Worm (Caenorhabditis elegans): ENCODE results near the gene str-103.

Gene str-103

DNA sequence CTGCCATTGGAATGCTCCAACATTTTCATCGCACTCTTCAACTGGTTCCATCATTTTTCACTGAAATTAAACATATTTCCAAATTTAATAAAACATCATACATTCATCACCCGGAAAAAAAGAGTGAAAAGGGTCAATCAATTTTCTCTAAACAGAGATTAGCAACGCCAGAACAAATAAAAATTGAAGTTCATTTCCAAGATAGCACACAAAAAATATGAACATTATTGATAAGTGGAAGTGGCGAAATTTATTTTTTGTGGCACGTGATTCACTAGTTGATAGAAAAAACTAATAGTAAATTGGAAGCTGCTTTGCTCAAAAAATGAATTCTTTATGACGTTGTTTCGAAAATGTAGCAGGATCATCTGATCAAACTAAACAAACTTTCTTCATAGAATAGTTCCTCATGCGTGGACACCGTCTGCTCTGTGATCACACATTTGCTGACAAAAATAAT, 43.2 kb downstream of the str-103 start, which contains the start of the genes F14H3.12 and srj-29:
F14H3.12 (minus strand) TSS at position 74 of the 460 bp plus-strand sequence.
srj-29 (plus strand) TSS at position 410 of the 460 bp plus-strand sequence.
- TF ChIP-seq ets-7 (tag; optimal IDR thresholded peaks at IDR 0.05), result no peak
- no peak for TF ChIP-seq flt-1 (GFP tag; IDR thresholded peaks at IDR 0.05)
- no peak for TF ChIP-seq aly-1 (tag; optimal IDR thresholded peaks at IDR 0.05)
- no peak for TF ChIP-seq scrt-1 (GFP tag; IDR thresholded peaks at IDR 0.05)
- no peak for TF ChIP-seq hmbx-1 (tag; optimal IDR thresholded peaks at IDR 0.05)
- no peak for TF ChIP-seq B0310.2 (tag; optimal IDR thresholded peaks at IDR 0.05)
- no peak for TF ChIP-seq hmg-4 (GFP tag; optimal IDR thresholded peaks at IDR 0.05)
- TF ChIP-seq pes-1 (GFP tag; IDR thresholded peaks at IDR 0.05), result no peak

DNA sequence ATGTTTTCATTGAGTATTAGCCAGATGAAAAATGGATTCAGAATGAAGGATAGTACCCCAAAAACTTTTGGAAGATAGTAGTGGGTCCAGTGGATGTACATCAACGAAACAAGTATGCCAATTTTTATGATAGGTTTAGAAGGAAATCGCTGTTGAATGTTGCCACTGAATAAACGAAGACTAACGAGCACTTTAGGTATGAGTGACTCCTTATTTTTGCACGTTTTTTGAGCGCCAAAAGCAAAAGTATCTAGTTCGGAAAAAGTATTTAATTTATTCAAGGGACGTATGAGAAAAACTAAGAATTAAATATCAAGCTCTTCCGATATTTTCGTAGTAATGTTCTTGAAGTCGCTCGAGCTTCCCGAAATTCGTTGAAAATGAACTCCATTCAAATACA, 44.6 kb downstream of the str-103 start, which contains the start of gene srj-10:
srj-10 (minus strand) TSS at position 101 of the 400 bp plus-strand sequence.
- TF ChIP-seq scrt-1 (GFP tag; IDR thresholded peaks at IDR 0.05), result no peak
- TF ChIP-seq tbx-37 (GFP tag; conservative IDR thresholded peaks at IDR 0.05), result no peak
- TF ChIP-seq aly-1 (tag; optimal IDR thresholded peaks at IDR 0.05), result no peak
- no peak for TF ChIP-seq sea-1 (GFP tag; conservative IDR thresholded peaks at IDR 0.05)
- TF ChIP-seq ama-1 (optimal IDR thresholded peaks at IDR 0.05), result no peak
- TF ChIP-seq F13C5.2 (tag; optimal IDR thresholded peaks at IDR 0.05), result no peak
- TF ChIP-seq hmg-4 (GFP tag; optimal IDR thresholded peaks at IDR 0.05), result no peak
- no peak for TF ChIP-seq tra-4 (tag; optimal IDR thresholded peaks at IDR 0.05)
- TF ChIP-seq B0310.2 (tag; optimal IDR thresholded peaks at IDR 0.05), result no peak

DNA sequence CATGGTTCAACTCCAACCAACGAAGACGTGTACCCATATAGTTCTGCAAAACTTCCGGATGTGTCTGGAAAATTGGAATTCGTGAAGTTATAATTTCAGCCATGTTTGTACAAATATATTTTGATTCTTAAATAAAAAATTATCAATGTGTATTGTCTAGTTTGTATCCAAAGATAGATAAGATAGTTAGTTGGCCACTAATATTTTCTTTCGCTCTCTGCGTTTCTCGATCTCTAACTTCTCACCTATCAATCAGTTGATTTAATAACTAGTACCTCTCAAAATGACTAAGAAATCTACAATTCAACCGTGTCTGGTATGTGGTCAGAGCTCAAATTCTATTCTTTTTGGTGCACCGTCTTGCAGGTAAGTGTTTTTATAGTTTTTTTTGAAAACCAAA, 47.3 kb downstream of the str-103 start, which contains the start of gene nhr-176:
nhr-176 (plus strand) TSS at position 159 of the 400 bp plus-strand sequence.
- no peak for TF ChIP-seq scrt-1 (GFP tag; IDR thresholded peaks at IDR 0.05)
- no peak for TF ChIP-seq ama-1 (optimal IDR thresholded peaks at IDR 0.05)
- no peak for TF ChIP-seq sea-1 (GFP tag; conservative IDR thresholded peaks at IDR 0.05)
- no peak for TF ChIP-seq tra-4 (tag; optimal IDR thresholded peaks at IDR 0.05)
- no peak for TF ChIP-seq aly-1 (tag; optimal IDR thresholded peaks at IDR 0.05)
- no peak for TF ChIP-seq B0310.2 (tag; optimal IDR thresholded peaks at IDR 0.05)
- no peak for TF ChIP-seq hnd-1 (tag; optimal IDR thresholded peaks at IDR 0.05)
- no peak for TF ChIP-seq tbx-37 (GFP tag; conservative IDR thresholded peaks at IDR 0.05)
- TF ChIP-seq tbx-11 (GFP tag; IDR thresholded peaks at IDR 0.05), result no peak
- no peak for TF ChIP-seq hmbx-1 (tag; optimal IDR thresholded peaks at IDR 0.05)
- no peak for TF ChIP-seq flt-1 (GFP tag; IDR thresholded peaks at IDR 0.05)
- TF ChIP-seq F13C5.2 (tag; optimal IDR thresholded peaks at IDR 0.05), result no peak
- TF ChIP-seq pes-1 (GFP tag; IDR thresholded peaks at IDR 0.05), result no peak
- TF ChIP-seq ets-7 (tag; optimal IDR thresholded peaks at IDR 0.05), result no peak
- no peak for TF ChIP-seq ceh-13 (GFP tag; optimal IDR thresholded peaks at IDR 0.05)
- TF ChIP-seq ceh-36 (tag; optimal IDR thresholded peaks at IDR 0.05), result no peak

DNA sequence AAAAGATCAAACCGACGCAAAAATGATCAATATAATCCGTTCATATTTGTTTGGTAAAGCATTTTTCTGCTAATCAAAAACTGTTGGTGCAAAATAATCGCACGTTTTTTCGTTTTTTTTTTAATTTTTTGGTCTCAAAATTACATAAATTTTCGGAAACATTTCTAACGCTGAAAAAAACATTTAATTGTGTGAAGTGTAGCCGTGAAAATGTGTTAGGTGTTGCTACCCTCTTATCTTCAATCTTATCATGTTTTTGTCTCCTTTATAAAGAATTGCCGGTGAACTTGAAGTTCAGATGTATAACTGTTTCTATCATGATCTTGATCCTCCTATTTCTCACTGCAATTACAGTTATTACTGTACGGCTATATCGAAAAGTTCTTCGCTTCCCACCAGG, 49.6 kb downstream of the str-103 start, which contains the start of gene cyp-35D1:
cyp-35D1 (plus strand) TSS at position 301 of the 400 bp plus-strand sequence.
- TF ChIP-seq tbx-37 (GFP tag; conservative IDR thresholded peaks at IDR 0.05) (no peak), scrt-1 (GFP tag; IDR thresholded peaks at IDR 0.05) (no peak), flt-1 (GFP tag; IDR thresholded peaks at IDR 0.05) (no peak), tbx-11 (GFP tag; IDR thresholded peaks at IDR 0.05) (no peak), pes-1 (GFP tag; IDR thresholded peaks at IDR 0.05) (no peak), F13C5.2 (tag; optimal IDR thresholded peaks at IDR 0.05) (no peak), B0310.2 (tag; optimal IDR thresholded peaks at IDR 0.05) (no peak), tra-4 (tag; optimal IDR thresholded peaks at IDR 0.05) (no peak), ceh-13 (GFP tag; optimal IDR thresholded peaks at IDR 0.05) (no peak), aly-1 (tag; optimal IDR thresholded peaks at IDR 0.05) (no peak), hmg-4 (GFP tag; optimal IDR thresholded peaks at IDR 0.05) (no peak), sea-1 (GFP tag; conservative IDR thresholded peaks at IDR 0.05) (no peak), hnd-1 (tag; optimal IDR thresholded peaks at IDR 0.05) (no peak), hmbx-1 (tag; optimal IDR thresholded peaks at IDR 0.05) (no peak), ets-7 (tag; optimal IDR thresholded peaks at IDR 0.05) (no peak), ama-1 (optimal IDR thresholded peaks at IDR 0.05) (no peak), ceh-36 (tag; optimal IDR thresholded peaks at IDR 0.05) (no peak)
